Worm (Caenorhabditis elegans) whole organism, L4/young adult: ENCODE data around the gene rpl-28.

Source experiments
- W03F9.2 ChIP-seq: fragments of 150-350 bp; optimal IDR thresholded peaks from 2 replicates; lab custom pipeline; 2014; ENCODE audit warnings: missing biosample characterization, missing genetic modification characterization
- dao-5 ChIP-seq: sonication (generic microtip); optimal IDR thresholded peaks from 2 replicates; lab custom pipeline; 2016; ENCODE audit warnings: missing genotype, missing genetic modification characterization, moderate library complexity, missing compliant biosample characterization
- him-1 ChIP-seq: sonication (generic microtip); optimal IDR thresholded peaks from 2 replicates; lab custom pipeline; 2016; ENCODE audit warnings: missing genotype, missing genetic modification reagents, missing genetic modification characterization, missing compliant biosample characterization

rpl-28 gene

DNA sequence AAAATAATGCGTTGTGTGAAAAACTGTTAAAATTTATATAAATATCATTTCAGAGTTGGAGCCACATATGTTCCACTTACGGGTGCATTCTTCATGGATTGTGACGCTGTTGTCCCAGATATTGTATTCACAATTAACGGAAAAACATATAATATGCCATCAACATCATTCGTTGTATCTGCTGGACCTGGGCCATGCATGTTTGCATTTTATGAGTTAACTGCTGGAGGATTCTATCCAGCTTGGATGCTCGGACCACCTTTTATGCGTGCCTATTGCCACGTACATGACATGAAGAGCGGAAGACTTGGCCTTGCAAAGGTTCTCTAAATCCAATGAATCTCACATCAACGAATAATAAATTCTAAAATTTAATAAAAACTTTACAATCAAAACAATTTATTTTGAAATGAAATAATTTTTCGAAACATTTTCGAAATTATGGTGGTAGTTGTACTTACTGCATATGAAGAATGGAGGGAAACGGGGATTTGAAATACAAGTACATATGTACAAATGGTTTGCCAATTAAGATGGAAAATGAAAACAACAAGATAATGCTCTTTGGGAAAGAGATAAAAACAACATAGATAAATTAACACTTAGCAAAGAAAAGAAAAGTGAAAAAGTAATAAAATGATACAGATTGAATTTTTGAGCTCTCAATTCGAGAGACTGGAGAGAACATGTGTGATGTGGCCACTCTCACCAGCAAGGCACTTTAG is 16.0 kb upstream of the rpl-28 start:
- TF ChIP-seq him-1 (tag; lab: Kevin White, UChicago) = no peak
- TF ChIP-seq W03F9.2 (tag; lab: Kevin White, UChicago) = no peak
- TF ChIP-seq dao-5 (tag; lab: Kevin White, UChicago) = no peak

DNA sequence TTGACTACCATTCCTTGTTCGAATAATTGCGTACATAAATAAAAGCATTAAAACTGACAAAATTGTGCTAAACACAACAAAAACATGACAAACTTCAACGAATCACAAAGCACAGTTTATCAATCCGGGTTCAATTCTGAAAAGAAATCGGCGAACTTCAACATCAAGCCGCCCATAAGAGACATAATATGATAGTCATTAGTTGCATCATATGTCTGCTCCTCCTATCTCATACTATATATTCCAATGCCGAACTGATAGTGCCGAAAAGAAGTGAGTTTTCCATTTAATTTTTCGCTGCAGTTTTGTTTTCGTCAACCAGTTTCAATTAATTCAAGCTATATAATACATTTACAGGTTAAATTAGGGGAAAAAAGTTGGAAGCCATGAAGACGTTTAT is 13.8 kb upstream of the rpl-28 start, which contains the start of gene hrg-7:
Gene hrg-7, plus strand, starts transcription at position 358 of the 400 bp plus-strand sequence.
- TF ChIP-seq him-1 (tag; lab: Kevin White, UChicago) = no peak
- no peak for TF ChIP-seq dao-5 (tag; lab: Kevin White, UChicago)
- no peak for TF ChIP-seq W03F9.2 (tag; lab: Kevin White, UChicago)

DNA sequence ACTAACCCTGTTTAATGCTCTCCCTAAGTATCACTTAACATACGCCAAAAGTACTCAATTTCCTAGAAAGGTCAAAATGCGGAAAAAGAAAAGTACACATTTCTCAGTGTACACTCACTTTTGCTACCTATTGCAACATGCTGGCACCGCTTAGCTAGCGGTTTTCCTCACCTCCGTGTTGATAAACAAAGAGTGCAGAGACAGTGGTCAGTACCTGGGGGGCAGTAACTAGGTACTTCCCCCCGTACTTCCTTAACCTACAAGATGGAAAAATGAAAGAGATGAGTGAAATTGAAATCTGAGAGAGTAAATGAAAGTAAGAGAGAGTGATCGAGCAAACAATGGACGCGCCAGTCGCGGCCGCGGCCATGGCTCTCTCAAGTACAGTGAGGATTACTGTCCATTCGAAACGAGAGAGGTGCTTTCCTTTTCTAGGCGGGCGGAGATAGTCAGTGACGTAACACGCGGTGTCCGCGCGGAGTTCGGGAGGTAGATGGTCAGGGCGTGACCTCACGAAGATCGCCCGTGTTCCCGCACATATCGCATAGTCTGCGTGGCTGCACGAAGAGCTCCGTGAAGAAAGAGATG is 8.3 kb upstream of the rpl-28 start, which contains the start of gene cky-1:
Gene cky-1, plus strand, starts transcription at position 538 of the 588 bp plus-strand sequence.
- TF ChIP-seq him-1 (tag; lab: Kevin White, UChicago) = no peak
- TF ChIP-seq dao-5 (tag; lab: Kevin White, UChicago) = no peak
- no peak for TF ChIP-seq W03F9.2 (tag; lab: Kevin White, UChicago)

DNA sequence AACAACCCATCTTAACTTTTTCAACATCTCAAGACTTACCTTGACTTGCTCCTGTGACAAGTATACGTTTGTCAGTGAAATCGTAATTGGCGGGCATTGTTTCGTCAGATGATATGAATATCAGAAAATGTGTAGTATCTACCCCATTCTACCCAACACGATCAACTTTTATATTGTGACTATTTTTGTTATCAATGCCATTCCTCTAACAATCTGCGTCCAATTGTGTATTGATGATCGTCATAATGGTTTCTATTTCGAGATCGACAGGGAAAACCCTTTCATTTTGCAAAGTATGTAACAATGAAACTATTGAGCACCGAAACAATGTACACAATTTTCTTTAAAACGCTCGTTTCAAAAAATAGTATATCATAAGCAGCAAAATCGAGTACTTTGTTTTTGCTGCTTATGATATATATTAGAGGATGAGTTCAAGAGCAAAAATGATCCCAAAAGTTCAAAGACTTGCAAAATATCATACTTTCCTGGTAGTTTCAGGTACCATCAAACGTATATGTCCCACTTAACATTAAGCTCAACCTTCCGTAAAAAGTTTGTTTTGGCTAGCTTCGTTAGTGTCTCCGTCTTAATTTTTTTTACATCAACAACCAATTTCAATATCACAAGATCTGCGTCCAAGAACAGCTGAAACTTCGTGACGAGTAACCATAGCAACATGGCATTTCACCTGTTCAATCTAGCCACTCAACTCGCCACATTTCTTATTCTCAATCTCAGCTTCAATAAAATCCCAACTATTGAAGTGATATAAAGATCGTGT is 5.7 kb upstream of the rpl-28 start, which contains the start of the genes dhs-21 and xbx-9:
Gene dhs-21, minus strand, starts transcription at position 181 of the 784 bp plus-strand sequence.
Gene xbx-9, plus strand, starts transcription at position 734 of the 784 bp plus-strand sequence.
- TF ChIP-seq dao-5 (tag; lab: Kevin White, UChicago) (no peak), W03F9.2 (tag; lab: Kevin White, UChicago) (no peak), him-1 (tag; lab: Kevin White, UChicago) (no peak)

DNA sequence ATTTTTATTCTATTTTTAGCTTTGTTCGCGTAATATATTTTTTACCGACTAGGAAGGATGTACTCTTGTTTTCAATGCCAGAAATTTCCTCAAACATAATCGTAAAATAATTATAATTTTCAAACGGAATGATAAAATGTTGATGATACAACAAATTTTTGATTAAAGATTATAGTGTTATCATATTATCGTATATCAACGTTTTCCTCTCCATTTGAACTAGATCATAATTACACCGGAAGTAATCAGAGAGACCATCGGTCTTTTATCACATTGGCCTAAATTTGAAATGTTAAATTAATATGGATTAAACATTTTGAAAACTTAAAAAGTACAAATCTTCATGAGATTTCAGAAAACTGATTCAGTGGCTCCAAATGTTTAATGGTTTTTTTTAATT is 4.8 kb upstream of the rpl-28 start:
- TF ChIP-seq W03F9.2 (tag; lab: Kevin White, UChicago) (no peak), him-1 (tag; lab: Kevin White, UChicago) (no peak), dao-5 (tag; lab: Kevin White, UChicago) (no peak)

DNA sequence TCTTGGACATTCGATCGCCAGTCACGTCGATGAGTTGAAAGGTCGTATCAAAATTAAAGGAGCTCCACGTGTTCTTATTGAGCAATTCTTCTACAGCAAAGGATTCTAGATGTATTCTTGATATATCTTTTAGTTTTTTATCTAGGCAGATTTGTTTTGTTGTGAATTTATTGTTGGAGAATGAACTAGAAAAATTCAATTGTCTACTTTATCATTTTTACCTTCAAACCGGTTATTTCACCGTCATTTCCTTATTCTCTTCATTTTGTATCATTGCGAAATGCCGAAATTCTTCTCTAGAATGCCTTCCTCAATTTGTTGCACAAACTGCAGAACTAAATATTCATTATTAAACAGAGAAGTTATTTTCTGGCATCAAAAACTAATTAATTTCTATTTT is 1.3 kb upstream of the rpl-28 start, which contains the start of gene R11D1.10:
Gene R11D1.10, plus strand, starts transcription at position 301 of the 400 bp plus-strand sequence.
- TF ChIP-seq dao-5 (tag; lab: Kevin White, UChicago) (no peak), him-1 (tag; lab: Kevin White, UChicago) (no peak), W03F9.2 (tag; lab: Kevin White, UChicago) (no peak)

DNA sequence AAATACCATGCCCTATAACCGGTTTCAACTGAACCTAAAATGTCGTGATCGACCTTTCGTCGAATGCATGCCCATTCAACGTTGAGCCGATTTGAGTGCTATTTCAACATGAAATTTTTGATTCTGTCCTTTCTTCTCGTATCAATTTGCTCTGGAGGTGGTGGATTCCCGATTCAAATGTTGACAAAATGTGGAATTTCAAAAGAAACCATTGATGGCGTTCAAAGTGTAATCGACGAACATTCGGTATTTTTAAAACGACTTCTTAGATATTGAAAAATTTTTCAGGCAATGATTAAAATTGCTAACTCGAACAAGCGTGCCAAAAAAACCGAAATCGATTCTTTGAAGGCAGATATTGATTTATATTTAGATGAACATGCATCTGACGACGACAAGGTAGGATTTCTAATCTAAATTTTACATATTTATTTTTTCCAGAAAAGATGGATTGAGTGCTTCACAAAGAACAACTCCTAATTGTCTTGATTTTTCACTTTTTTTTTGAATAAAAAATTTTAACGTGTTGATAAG is 741 bp downstream of the rpl-28 start, which contains the start of gene R11D1.13:
Gene R11D1.13, plus strand, starts transcription at position 51 of the 534 bp plus-strand sequence.
- no peak for TF ChIP-seq him-1 (tag; lab: Kevin White, UChicago)
- no peak for TF ChIP-seq W03F9.2 (tag; lab: Kevin White, UChicago)
- no peak for TF ChIP-seq dao-5 (tag; lab: Kevin White, UChicago)

DNA sequence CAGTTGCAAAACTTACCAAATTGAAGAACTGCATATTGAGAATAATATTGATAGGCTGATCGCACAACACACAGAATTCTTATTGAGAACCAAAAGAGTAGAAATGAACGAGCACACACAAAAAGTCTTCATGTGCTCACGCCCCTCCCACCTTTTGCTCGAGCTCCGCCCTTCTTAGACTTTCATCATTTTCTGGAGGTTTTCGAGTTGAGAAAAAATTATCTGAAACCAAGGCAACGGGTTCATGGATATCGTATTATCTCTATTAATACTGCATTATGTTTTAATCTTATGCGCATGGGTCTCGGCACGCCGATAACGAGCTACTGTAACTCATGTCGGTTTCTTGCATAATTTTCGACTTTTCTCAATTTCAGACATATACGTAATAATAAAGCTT is 2.0 kb downstream of the rpl-28 start, which contains the start of gene R11D1.12:
Gene R11D1.12, minus strand, starts transcription at position 101 of the 400 bp plus-strand sequence.
- TF ChIP-seq dao-5 (tag; lab: Kevin White, UChicago) = no peak
- no peak for TF ChIP-seq W03F9.2 (tag; lab: Kevin White, UChicago)
- no peak for TF ChIP-seq him-1 (tag; lab: Kevin White, UChicago)

DNA sequence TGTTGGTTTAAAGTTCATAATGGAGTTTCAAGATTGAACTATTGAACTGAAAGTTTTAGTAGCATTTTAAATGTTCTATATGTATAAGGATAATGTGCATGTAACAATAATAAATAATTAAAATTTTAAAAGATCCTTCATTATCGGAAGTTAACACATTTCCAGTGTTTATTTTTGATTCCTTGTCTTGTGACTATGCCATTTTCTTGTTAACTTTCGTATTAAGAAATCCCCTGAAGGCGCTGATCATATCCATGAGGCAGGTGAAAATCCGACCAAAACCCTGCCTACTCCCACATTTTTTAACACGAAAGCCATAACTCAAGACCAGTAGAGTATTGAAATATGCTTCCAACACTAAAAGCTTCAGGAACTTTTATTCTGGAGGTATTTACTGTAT is 8.2 kb downstream of the rpl-28 start, which contains the start of gene R11D1.7:
Gene R11D1.7, plus strand, starts transcription at position 301 of the 400 bp plus-strand sequence.
- TF ChIP-seq him-1 (tag; lab: Kevin White, UChicago) = no peak
- no peak for TF ChIP-seq W03F9.2 (tag; lab: Kevin White, UChicago)
- TF ChIP-seq dao-5 (tag; lab: Kevin White, UChicago) = no peak

DNA sequence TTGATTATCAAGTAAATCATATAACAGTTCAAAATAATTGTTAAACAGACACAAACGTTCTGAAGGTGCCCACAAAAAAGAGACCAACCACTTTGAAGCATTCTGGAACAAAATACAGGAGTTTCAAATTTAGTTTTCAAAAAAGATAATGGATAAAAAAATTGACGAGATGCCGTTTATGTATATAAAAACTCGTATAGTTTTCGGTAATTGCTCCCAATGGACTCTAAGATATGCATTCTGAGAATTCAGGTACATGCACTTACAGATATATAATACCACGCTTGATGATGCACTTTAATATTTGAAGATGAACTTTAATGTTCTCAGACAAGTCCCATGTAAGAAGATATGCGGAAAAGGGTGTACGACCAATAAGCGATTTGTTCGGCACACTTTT is 9.3 kb downstream of the rpl-28 start, which contains the start of gene str-181:
Gene str-181, minus strand, starts transcription at position 101 of the 400 bp plus-strand sequence.
- no peak for TF ChIP-seq him-1 (tag; lab: Kevin White, UChicago)
- no peak for TF ChIP-seq dao-5 (tag; lab: Kevin White, UChicago)
- TF ChIP-seq W03F9.2 (tag; lab: Kevin White, UChicago) = no peak

DNA sequence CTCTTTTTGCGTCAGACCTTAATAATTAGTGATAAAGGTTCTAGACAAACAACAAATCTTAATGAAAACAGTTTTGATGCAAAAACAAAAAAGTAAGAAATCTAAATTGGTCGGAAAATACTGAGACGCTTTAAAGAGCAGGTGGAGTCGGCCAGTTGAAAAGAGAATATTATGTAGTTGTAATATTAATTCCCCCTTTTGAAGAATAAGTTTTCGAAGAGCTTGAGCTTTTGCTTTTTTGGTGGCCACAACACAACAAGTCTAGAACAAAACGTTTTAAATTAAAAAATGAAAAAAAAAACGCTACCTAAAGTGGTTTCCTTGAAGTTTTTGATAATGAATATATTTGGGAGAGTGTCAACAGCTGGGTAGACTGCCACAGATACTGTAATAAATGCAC is 11.5 kb downstream of the rpl-28 start, which contains the start of gene str-178:
Gene str-178, minus strand, starts transcription at position 101 of the 400 bp plus-strand sequence.
- no peak for TF ChIP-seq W03F9.2 (tag; lab: Kevin White, UChicago)
- TF ChIP-seq him-1 (tag; lab: Kevin White, UChicago) = no peak
- no peak for TF ChIP-seq dao-5 (tag; lab: Kevin White, UChicago)

DNA sequence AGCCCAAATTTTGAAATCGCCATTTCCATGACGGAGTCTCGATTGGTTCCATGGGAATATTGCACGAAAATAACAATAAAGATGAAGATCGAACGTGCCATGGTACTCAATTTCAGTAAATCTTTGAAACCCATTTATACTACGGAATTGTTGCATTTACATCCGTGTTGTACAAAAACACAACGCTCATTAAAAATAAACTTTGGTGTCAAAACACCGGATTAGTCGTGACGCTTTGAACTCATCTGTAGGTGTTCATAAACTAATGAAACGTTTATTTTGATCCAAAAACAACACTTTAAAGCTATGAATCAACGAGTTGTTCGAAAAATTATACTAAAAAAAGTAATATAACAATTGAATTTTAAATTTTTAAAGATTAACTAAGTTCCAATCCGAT is 13.8 kb downstream of the rpl-28 start, which contains the start of gene R11D1.4:
Gene R11D1.4, minus strand, starts transcription at position 101 of the 400 bp plus-strand sequence.
- TF ChIP-seq W03F9.2 (tag; lab: Kevin White, UChicago) (no peak), him-1 (tag; lab: Kevin White, UChicago) (no peak), dao-5 (tag; lab: Kevin White, UChicago) (no peak)
